Worm (Caenorhabditis elegans): ENCODE results near the gene prx-5.

DNA sequence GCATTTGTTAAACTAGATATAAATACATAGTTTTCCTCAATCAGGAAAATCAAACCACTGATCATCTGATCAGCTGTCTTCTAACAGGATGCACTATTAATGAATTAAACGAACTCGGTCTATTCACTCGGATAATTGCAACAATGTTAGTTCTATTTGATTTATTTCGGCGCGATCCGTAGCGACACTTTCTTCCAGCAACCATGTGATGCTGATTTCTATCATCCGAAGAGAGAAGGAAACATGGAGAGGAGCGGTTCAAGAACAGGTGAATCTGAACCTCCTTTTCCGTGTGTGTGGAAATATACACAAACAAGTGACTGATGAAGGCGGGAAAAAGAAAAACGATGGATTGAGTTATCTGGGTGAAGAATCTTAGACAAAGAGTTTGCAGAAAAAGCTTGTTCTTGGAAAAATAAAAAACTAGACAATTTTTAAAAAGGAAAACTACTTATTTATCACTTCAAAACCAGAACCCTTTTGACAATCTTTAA, 27.2 kb downstream of the prx-5 start:
- TF ChIP-seq him-1 (tag; optimal IDR thresholded peaks at IDR 0.05) (no peak), dao-5 (tag; optimal IDR thresholded peaks at IDR 0.05) (no peak), W03F9.2 (tag; optimal IDR thresholded peaks at IDR 0.05) (no peak)
